Fruit fly (Drosophila melanogaster) whole organism, embryonic: ENCODE measurements around the gene rut.
A peak's percentile ranks its signal among the peaks of the same experiment; 100 is the strongest.

Source experiments
- BEAF-32 ChIP-seq: fragments of 200-800 bp; sonication (Bioruptor generic); optimal IDR thresholded peaks from 3 replicates; lab custom pipeline; 2017; ENCODE audit warnings: missing biosample characterization, missing genetic modification characterization, mild to moderate bottlenecking, moderate library complexity, missing genetic modification reagents
- CG10366 ChIP-seq: fragments of 200-800 bp; sonication (Bioruptor generic); IDR thresholded peaks from 2 replicates; pipeline ENCODE4 v1.3.6; 2022; ENCODE audit warnings: missing biosample characterization, missing genetic modification characterization
- CG10431 ChIP-seq: fragments of 200-800 bp; sonication (Bioruptor generic); optimal IDR thresholded peaks from 3 replicates; lab custom pipeline; 2018; ENCODE audit warnings: missing biosample characterization, mild to moderate bottlenecking, missing genetic modification characterization
- CG10462 ChIP-seq: fragments of 200-800 bp; sonication (Bioruptor generic); optimal IDR thresholded peaks from 2 replicates; lab custom pipeline; 2016; ENCODE audit warnings: missing biosample characterization, missing genetic modification characterization
- CG10959 ChIP-seq: fragments of 200-800 bp; sonication (Bioruptor generic); IDR thresholded peaks from 2 replicates; pipeline ENCODE4 v1.3.6; 2022; ENCODE audit warnings: missing biosample characterization, missing genetic modification characterization
- CG10979 ChIP-seq: fragments of 200-800 bp; sonication (Bioruptor generic); optimal IDR thresholded peaks from 2 replicates; lab custom pipeline; 2018; ENCODE audit warnings: missing biosample characterization, mild to moderate bottlenecking, missing genetic modification characterization, moderate library complexity
- CG11695 ChIP-seq: fragments of 200-800 bp; sonication (Bioruptor generic); IDR thresholded peaks from 3 replicates; pipeline ENCODE4 v1.3.6; 2022; ENCODE audit warnings: missing biosample characterization, missing genetic modification characterization
- CG13775 ChIP-seq: fragments of 200-800 bp; sonication (Bioruptor generic); optimal IDR thresholded peaks from 3 replicates; lab custom pipeline; 2017; ENCODE audit warnings: missing biosample characterization, mild to moderate bottlenecking, missing genetic modification characterization
- CG14710 ChIP-seq: fragments of 200-800 bp; sonication (Bioruptor generic); optimal IDR thresholded peaks from 3 replicates; lab custom pipeline; 2019; ENCODE audit warnings: missing biosample characterization, mild to moderate bottlenecking, missing genetic modification characterization, moderate library complexity
- CG15269 ChIP-seq: fragments of 200-800 bp; sonication (Bioruptor generic); optimal IDR thresholded peaks from 2 replicates; lab custom pipeline; 2018; ENCODE audit warnings: missing biosample characterization, mild to moderate bottlenecking, missing genetic modification characterization, moderate library complexity
- CG16815 ChIP-seq: fragments of 200-800 bp; sonication (Bioruptor generic); optimal IDR thresholded peaks from 3 replicates; lab custom pipeline; 2017; ENCODE audit warnings: missing biosample characterization, mild to moderate bottlenecking, missing genetic modification characterization
- CG17829 ChIP-seq: fragments of 200-800 bp; optimal IDR thresholded peaks from 2 replicates; lab custom pipeline; 2019; ENCODE audit warnings: missing biosample characterization, mild to moderate bottlenecking, missing genetic modification characterization, moderate library complexity
- CG31224 ChIP-seq: fragments of 200-800 bp; sonication (Bioruptor generic); IDR thresholded peaks from 2 replicates; pipeline ENCODE4 v1.3.6; 2022; ENCODE audit warnings: missing biosample characterization, missing genetic modification characterization
- CG32532 ChIP-seq: fragments of 200-800 bp; sonication (Bioruptor generic); IDR thresholded peaks from 2 replicates; pipeline ENCODE4 v1.3.6; 2022; ENCODE audit warnings: missing biosample characterization, missing genetic modification characterization
- CG3838 ChIP-seq: fragments of 200-800 bp; sonication (Bioruptor generic); optimal IDR thresholded peaks from 3 replicates; lab custom pipeline; 2016; ENCODE audit warnings: missing biosample characterization, missing genetic modification characterization
- CG6689 ChIP-seq: fragments of 200-800 bp; sonication (Bioruptor generic); IDR thresholded peaks from 2 replicates; pipeline ENCODE4 v1.3.6; 2022; ENCODE audit warnings: missing biosample characterization, missing genetic modification characterization
- CG6791 ChIP-seq: fragments of 200-800 bp; sonication (Bioruptor generic); IDR thresholded peaks from 3 replicates; pipeline ENCODE4 v1.3.6; 2022; ENCODE audit warnings: missing biosample characterization, missing genetic modification characterization; ENCODE audit not compliant: partially characterized antibody
- CG6854 ChIP-seq: fragments of 200-800 bp; sonication (Bioruptor generic); optimal IDR thresholded peaks from 3 replicates; lab custom pipeline; 2017; ENCODE audit warnings: missing biosample characterization, mild to moderate bottlenecking, missing genetic modification characterization
- CG8944 ChIP-seq: fragments of 200-800 bp; sonication (Bioruptor generic); optimal IDR thresholded peaks from 3 replicates; lab custom pipeline; 2016; ENCODE audit warnings: missing biosample characterization, missing genetic modification characterization
- Camta ChIP-seq: fragments of 200-800 bp; sonication (Bioruptor generic); optimal IDR thresholded peaks from 2 replicates; lab custom pipeline; 2016; ENCODE audit warnings: missing biosample characterization, missing genetic modification characterization
- Chrac-16 ChIP-seq: fragments of 200-800 bp; sonication (Bioruptor generic); optimal IDR thresholded peaks from 3 replicates; lab custom pipeline; 2016; ENCODE audit warnings: missing biosample characterization, missing genetic modification characterization
- D ChIP-seq, 2 experiments: fragments of 200-800 bp in 1 of 2; fragments of >200 bp in 1 of 2; sonication (Bioruptor generic) in 1 of 2; optimal IDR thresholded peaks; 2 replicates in 1 of 2; 3 replicates in 1 of 2; lab custom pipeline; 2017; ENCODE audit warnings: mild to moderate bottlenecking in 1 of 2, missing biosample characterization in 1 of 2, missing genetic modification characterization in 1 of 2, missing genetic modification reagents in 1 of 2
- D19B ChIP-seq: fragments of 200-800 bp; sonication (Bioruptor generic); optimal IDR thresholded peaks from 2 replicates; lab custom pipeline; 2017; ENCODE audit warnings: missing biosample characterization, mild to moderate bottlenecking, missing genetic modification characterization
- Ets97D ChIP-seq: fragments of 200-800 bp; sonication (Bioruptor generic); optimal IDR thresholded peaks from 3 replicates; lab custom pipeline; 2016; ENCODE audit warnings: missing biosample characterization, missing genetic modification characterization
- Fer3 ChIP-seq: fragments of 200-800 bp; sonication (Bioruptor generic); optimal IDR thresholded peaks from 2 replicates; lab custom pipeline; 2018; ENCODE audit warnings: missing biosample characterization, mild to moderate bottlenecking, missing genetic modification characterization, moderate library complexity
- Hand ChIP-seq: fragments of 200-800 bp; sonication (Bioruptor generic); optimal IDR thresholded peaks from 2 replicates; lab custom pipeline; 2017; ENCODE audit warnings: mild to moderate bottlenecking, missing biosample characterization, missing genetic modification reagents, missing genetic modification characterization
- NK7.1 ChIP-seq: fragments of 200-800 bp; sonication (Bioruptor generic); optimal IDR thresholded peaks from 3 replicates; lab custom pipeline; 2016; ENCODE audit warnings: missing biosample characterization, missing genetic modification characterization
- Optix ChIP-seq: fragments of 200-800 bp; sonication (Bioruptor generic); IDR thresholded peaks from 3 replicates; pipeline ENCODE4 v1.3.6; 2022; ENCODE audit warnings: missing biosample characterization, missing genetic modification characterization
- Ptx1 ChIP-seq: fragments of 200-800 bp; sonication (Bioruptor generic); IDR thresholded peaks from 2 replicates; pipeline ENCODE4 v1.3.6; 2022; ENCODE audit warnings: missing biosample characterization, missing genetic modification characterization
- Rx ChIP-seq: fragments of 200-800 bp; sonication (Bioruptor generic); IDR thresholded peaks from 2 replicates; pipeline ENCODE4 v1.3.6; 2022; ENCODE audit warnings: missing biosample characterization, missing genetic modification characterization
- Six4 ChIP-seq: fragments of 200-800 bp; sonication (Bioruptor generic); optimal IDR thresholded peaks from 2 replicates; lab custom pipeline; 2016; ENCODE audit warnings: missing biosample characterization, missing genetic modification characterization
- Sox102F ChIP-seq: fragments of 200-800 bp; sonication (Bioruptor generic); optimal IDR thresholded peaks from 2 replicates; lab custom pipeline; 2018; ENCODE audit warnings: missing biosample characterization, mild to moderate bottlenecking, missing genetic modification characterization, moderate library complexity
- Xbp1 ChIP-seq: fragments of 200-800 bp; sonication (Bioruptor generic); optimal IDR thresholded peaks from 3 replicates; lab custom pipeline; 2016; ENCODE audit warnings: missing biosample characterization, mild to moderate bottlenecking, missing genetic modification characterization
- az2 ChIP-seq: fragments of 200-800 bp; sonication (Bioruptor generic); optimal IDR thresholded peaks from 3 replicates; lab custom pipeline; 2016; ENCODE audit warnings: missing biosample characterization, missing genetic modification characterization
- bsh ChIP-seq, 2 experiments: fragments of 200-800 bp; sonication (Bioruptor generic); optimal IDR thresholded peaks; 2 replicates each; lab custom pipeline; 2017 to 2018; ENCODE audit warnings: mild to moderate bottlenecking in 2 of 2, missing biosample characterization in 2 of 2, missing genetic modification characterization in 2 of 2, moderate library complexity in 1 of 2
- chif ChIP-seq, 2 experiments: fragments of 200-800 bp; sonication (Bioruptor generic); optimal IDR thresholded peaks; 3 replicates each; lab custom pipeline; 2016; ENCODE audit warnings: missing biosample characterization in 2 of 2, missing genetic modification characterization in 2 of 2
- fd3F ChIP-seq: fragments of 200-800 bp; sonication (Bioruptor generic); optimal IDR thresholded peaks from 2 replicates; lab custom pipeline; 2018; ENCODE audit warnings: missing biosample characterization, mild to moderate bottlenecking, missing genetic modification characterization, moderate library complexity
- fd96Cb ChIP-seq: fragments of 200-800 bp; sonication (Bioruptor generic); optimal IDR thresholded peaks from 2 replicates; lab custom pipeline; 2018; ENCODE audit warnings: missing biosample characterization, mild to moderate bottlenecking, missing genetic modification characterization, moderate library complexity
- grau ChIP-seq: fragments of 200-800 bp; optimal IDR thresholded peaks from 3 replicates; lab custom pipeline; 2019; ENCODE audit warnings: missing biosample characterization, mild to moderate bottlenecking, missing genetic modification characterization, moderate library complexity
- hth ChIP-seq: fragments of >200 bp; optimal IDR thresholded peaks from 2 replicates; lab custom pipeline; 2017; ENCODE audit warnings: inconsistent platforms
- insv ChIP-seq, 2 experiments: fragments of 200-800 bp; sonication (Bioruptor generic); optimal IDR thresholded peaks; 3 replicates each; lab custom pipeline; 2016 to 2018; ENCODE audit warnings: missing biosample characterization in 2 of 2, missing genetic modification characterization in 2 of 2
- inv ChIP-seq: fragments of 200-800 bp; sonication (Bioruptor generic); IDR thresholded peaks from 2 replicates; pipeline ENCODE4 v1.3.6; 2022; ENCODE audit warnings: missing biosample characterization, missing genetic modification characterization; ENCODE audit not compliant: partially characterized antibody
- kni ChIP-seq: fragments of 200-800 bp; sonication (Bioruptor generic); optimal IDR thresholded peaks from 3 replicates; lab custom pipeline; 2017; ENCODE audit warnings: mild to moderate bottlenecking, missing biosample characterization, missing genetic modification reagents, missing genetic modification characterization
- knrl ChIP-seq: fragments of 200-800 bp; sonication (Bioruptor generic); IDR thresholded peaks from 3 replicates; pipeline ENCODE4 v1.3.6; 2022; ENCODE audit warnings: missing biosample characterization, missing genetic modification characterization; ENCODE audit not compliant: partially characterized antibody
- p53 ChIP-seq: fragments of 200-800 bp; sonication (Bioruptor generic); optimal IDR thresholded peaks from 2 replicates; lab custom pipeline; 2016; ENCODE audit warnings: missing biosample characterization, missing genetic modification characterization
- ssp ChIP-seq: fragments of 200-800 bp; sonication (Bioruptor generic); IDR thresholded peaks from 2 replicates; pipeline ENCODE4 v1.3.6; 2022; ENCODE audit warnings: missing biosample characterization, missing genetic modification characterization
- stwl ChIP-seq: fragments of 200-800 bp; sonication (Bioruptor generic); optimal IDR thresholded peaks from 3 replicates; lab custom pipeline; 2018; ENCODE audit warnings: missing biosample characterization, mild to moderate bottlenecking, missing genetic modification characterization, moderate library complexity
- ttk ChIP-seq: fragments of 200-800 bp; sonication (Bioruptor generic); IDR thresholded peaks from 2 replicates; pipeline ENCODE4 v2.1.2; 2022; ENCODE audit warnings: missing biosample characterization, missing genetic modification characterization
- wdn ChIP-seq: fragments of 200-800 bp; sonication (Bioruptor generic); IDR thresholded peaks from 2 replicates; pipeline ENCODE4 v1.3.6; 2022; ENCODE audit warnings: missing biosample characterization, missing genetic modification characterization
- zfh1 ChIP-seq: fragments of 200-800 bp; sonication (Bioruptor generic); IDR thresholded peaks from 3 replicates; pipeline ENCODE4 v1.3.6; 2022; ENCODE audit warnings: missing biosample characterization, missing genetic modification characterization
- zfh2 ChIP-seq: fragments of 200-800 bp; sonication (Bioruptor generic); optimal IDR thresholded peaks from 2 replicates; lab custom pipeline; 2016; ENCODE audit warnings: missing biosample characterization, missing genetic modification characterization

rut gene

DNA sequence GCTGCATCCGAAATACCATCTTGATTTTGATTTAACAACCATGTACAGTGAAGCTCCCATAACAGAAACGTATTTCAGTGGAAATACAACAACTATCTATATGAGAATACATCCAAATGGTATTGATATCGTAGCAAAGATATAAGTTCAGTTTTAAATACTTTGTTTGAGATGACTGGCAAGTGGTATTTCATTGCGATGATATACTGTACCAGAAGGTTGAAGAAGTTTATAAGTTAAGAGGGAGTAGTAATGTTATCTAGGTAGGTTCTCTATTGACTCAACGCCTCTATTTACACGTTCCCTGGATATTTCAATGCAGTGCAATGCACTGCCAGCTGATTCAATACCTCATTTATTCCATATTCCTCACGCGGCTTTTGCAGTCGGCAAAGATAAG, 20.2 kb downstream of the rut start (continued):
- TF ChIP-seq insv (GFP tag; optimal IDR thresholded peaks at IDR 0.05; lab: Kevin White, UChicago) (no peak), CG14710 (tag; lab: Kevin White, UChicago) (peak; percentile 7), inv (GFP tag; lab: Robert Waterston, UW) (no peak), BEAF-32 (GFP tag; lab: Kevin White, UChicago) (no peak), Ets97D (no peak), CG11695 (GFP tag; lab: Robert Waterston, UW) (no peak), Sox102F (GFP tag; lab: Kevin White, UChicago) (no peak), Fer3 (tag; lab: Kevin White, UChicago) (no peak), NK7.1 (no peak), Chrac-16 (GFP tag; lab: Kevin White, UChicago) (no peak), D19B (no peak), CG6791 (GFP tag; lab: Robert Waterston, UW) (no peak), CG10366 (GFP tag; lab: Robert Waterston, UW) (peak; percentile 18; the same call in 1 of the 2 replicates), D (optimal IDR thresholded peaks at IDR 0.05; lab: Kevin White, UChicago) (no peak), D (GFP tag; optimal IDR thresholded peaks at IDR 0.05; lab: Kevin White, UChicago) (no peak), CG10959 (GFP tag; lab: Robert Waterston, UW) (no peak), wdn (no peak), CG6689 (GFP tag; lab: Robert Waterston, UW) (0 out of 2 replicates have a peak, but pooled peaks have one; percentile 9), CG6854 (no peak), knrl (no peak), stwl (no peak), zfh1 (GFP tag; lab: Robert Waterston, UW) (no peak), Camta (GFP tag; lab: Kevin White, UChicago) (peak; percentile 8), CG17829 (tag; lab: Kevin White, UChicago) (no peak), grau (tag; lab: Kevin White, UChicago) (peak; percentile 68), Ptx1 (GFP tag; lab: Robert Waterston, UW) (peak; percentile 26; the same call in 1 of the 2 replicates), CG31224 (GFP tag; lab: Robert Waterston, UW) (no peak), fd96Cb (tag; lab: Kevin White, UChicago) (peak; percentile 13), CG15269 (tag; lab: Kevin White, UChicago) (no peak), CG32532 (no peak), CG10979 (peak; percentile 29), Xbp1 (GFP tag; lab: Kevin White, UChicago) (no peak), ssp (no peak), Rx (no peak), bsh (GFP tag; optimal IDR thresholded peaks at IDR 0.05; lab: Kevin White, UChicago) (peak in 1 of 2 experiments; percentile 60), zfh2 (no peak), ttk (no peak), chif (GFP tag; optimal IDR thresholded peaks at IDR 0.05; lab: Kevin White, UChicago) (no peak), Hand (no peak), az2 (GFP tag; lab: Kevin White, UChicago) (no peak), kni (GFP tag; lab: Kevin White, UChicago) (no peak), fd3F (no peak), p53 (no peak), CG13775 (no peak), CG16815 (GFP tag; lab: Kevin White, UChicago) (no peak), CG10462 (no peak), Optix (GFP tag; lab: Robert Waterston, UW) (no peak), CG3838 (GFP tag; lab: Kevin White, UChicago) (no peak), Six4 (GFP tag; lab: Kevin White, UChicago) (no peak), CG8944 (no peak), CG10431 (GFP tag; lab: Kevin White, UChicago) (no peak), hth (lab: Kevin White, UChicago) (no peak)
